Worm (Caenorhabditis elegans) whole organism, L3 larva: ENCODE data around the gene F53F4.2.

Experiments used
- R02D3.7 ChIP-seq: fragments of 150-350 bp; optimal IDR thresholded peaks from 2 replicates; lab custom pipeline; 2014; ENCODE audit warnings: missing biosample characterization, missing genetic modification characterization
- ZK546.5 ChIP-seq: sonication (generic microtip); optimal IDR thresholded peaks from 2 replicates; lab custom pipeline; 2017; ENCODE audit warnings: missing biosample characterization, missing genetic modification characterization
- ama-1 ChIP-seq: fragments of 150-350 bp; optimal IDR thresholded peaks from 2 replicates; lab custom pipeline; 2018
- ceh-16 ChIP-seq: sonication (generic microtip); optimal IDR thresholded peaks from 2 replicates; lab custom pipeline; 2017; ENCODE audit warnings: missing biosample characterization, missing genetic modification characterization
- ceh-28 ChIP-seq: fragments of 150-350 bp; optimal IDR thresholded peaks from 2 replicates; lab custom pipeline; 2014; ENCODE audit warnings: missing biosample characterization, missing genetic modification reagents, missing genetic modification characterization
- ceh-9 ChIP-seq: sonication (generic microtip); optimal IDR thresholded peaks from 2 replicates; lab custom pipeline; 2018; ENCODE audit warnings: missing biosample characterization, missing genetic modification characterization
- daf-12 ChIP-seq: fragments of 150-350 bp; optimal IDR thresholded peaks from 2 replicates; lab custom pipeline; 2014; ENCODE audit warnings: missing biosample characterization, missing genetic modification reagents, missing genetic modification characterization
- egl-5 ChIP-seq: fragments of 150-350 bp; optimal IDR thresholded peaks from 2 replicates; lab custom pipeline; 2017; ENCODE audit warnings: missing biosample characterization, missing genetic modification reagents, missing genetic modification characterization, inconsistent platforms
- elt-2 ChIP-seq: sonication (generic microtip); optimal IDR thresholded peaks from 2 replicates; lab custom pipeline; 2016; ENCODE audit warnings: missing genetic modification reagents, mild to moderate bottlenecking, missing genetic modification characterization, missing compliant biosample characterization
- eor-1 ChIP-seq, 2 experiments: fragments of 150-350 bp; optimal IDR thresholded peaks; 2 replicates each; lab custom pipeline; 2014 to 2018; ENCODE audit warnings: missing biosample characterization in 2 of 2, missing genetic modification characterization in 2 of 2
- fkh-10 ChIP-seq: sonication (generic microtip); optimal IDR thresholded peaks from 2 replicates; lab custom pipeline; 2017; ENCODE audit warnings: missing biosample characterization, missing genetic modification reagents, missing genetic modification characterization
- fkh-2 ChIP-seq: fragments of 150-350 bp; optimal IDR thresholded peaks from 2 replicates; lab custom pipeline; 2014; ENCODE audit warnings: missing biosample characterization, missing genetic modification reagents, missing genetic modification characterization
- fos-1 ChIP-seq: fragments of 150-350 bp; optimal IDR thresholded peaks from 2 replicates; lab custom pipeline; 2014; ENCODE audit warnings: missing biosample characterization, missing genetic modification characterization
- hmg-11 ChIP-seq: sonication (generic microtip); optimal IDR thresholded peaks from 2 replicates; lab custom pipeline; 2016; ENCODE audit warnings: missing genetic modification characterization, missing compliant biosample characterization
- jun-1 ChIP-seq: fragments of 150-350 bp; optimal IDR thresholded peaks from 2 replicates; lab custom pipeline; 2014; ENCODE audit warnings: missing biosample characterization, missing genetic modification reagents, missing genetic modification characterization
- lin-15B ChIP-seq: fragments of 150-350 bp; optimal IDR thresholded peaks from 2 replicates; lab custom pipeline; 2014; ENCODE audit warnings: missing biosample characterization, missing genetic modification characterization
- lin-39 ChIP-seq: fragments of 150-350 bp; optimal IDR thresholded peaks from 2 replicates; lab custom pipeline; 2018; ENCODE audit warnings: missing biosample characterization, missing genetic modification reagents, missing genetic modification characterization
- lsy-12 ChIP-seq: sonication (generic microtip); optimal IDR thresholded peaks from 2 replicates; lab custom pipeline; 2016; ENCODE audit warnings: mild to moderate bottlenecking, missing genetic modification characterization, missing compliant biosample characterization
- mml-1 ChIP-seq: fragments of 150-350 bp; sonication (generic microtip); optimal IDR thresholded peaks from 3 replicates; lab custom pipeline; 2014; ENCODE audit warnings: missing biosample characterization, missing genetic modification characterization
- nfya-1 ChIP-seq: sonication (generic microtip); optimal IDR thresholded peaks from 2 replicates; lab custom pipeline; 2017; ENCODE audit warnings: missing genetic modification characterization, mild to moderate bottlenecking, missing compliant biosample characterization, antibody characterized with exemption, moderate library complexity; ENCODE audit not compliant: insufficient read depth
- nhr-11 ChIP-seq: fragments of 150-350 bp; optimal IDR thresholded peaks from 2 replicates; lab custom pipeline; 2014; ENCODE audit warnings: missing biosample characterization, missing genetic modification characterization
- nhr-12 ChIP-seq: fragments of 150-350 bp; optimal IDR thresholded peaks from 2 replicates; lab custom pipeline; 2014; ENCODE audit warnings: missing biosample characterization, missing genetic modification characterization
- nhr-23 ChIP-seq: fragments of 150-350 bp; optimal IDR thresholded peaks from 2 replicates; lab custom pipeline; 2014; ENCODE audit warnings: missing biosample characterization, missing genetic modification reagents, missing genetic modification characterization
- nhr-237 ChIP-seq: fragments of 150-350 bp; optimal IDR thresholded peaks from 2 replicates; lab custom pipeline; 2014; ENCODE audit warnings: missing biosample characterization, missing genetic modification characterization
- nhr-25 ChIP-seq: sonication (generic microtip); optimal IDR thresholded peaks from 2 replicates; lab custom pipeline; 2017; ENCODE audit warnings: missing biosample characterization, missing genetic modification characterization
- nhr-28 ChIP-seq: fragments of 150-350 bp; optimal IDR thresholded peaks from 2 replicates; lab custom pipeline; 2014; ENCODE audit warnings: missing biosample characterization, missing genetic modification characterization
- nhr-43 ChIP-seq: sonication (generic microtip); optimal IDR thresholded peaks from 2 replicates; lab custom pipeline; 2016; ENCODE audit warnings: mild to moderate bottlenecking, missing genetic modification characterization, missing compliant biosample characterization; ENCODE audit not compliant: poor library complexity, severe bottlenecking
- nhr-67 ChIP-seq: fragments of 150-350 bp; optimal IDR thresholded peaks from 2 replicates; lab custom pipeline; 2014; ENCODE audit warnings: missing biosample characterization, missing genetic modification characterization
- nhr-76 ChIP-seq: fragments of 150-350 bp; sonication (generic microtip); optimal IDR thresholded peaks from 5 replicates; lab custom pipeline; 2014; ENCODE audit warnings: missing biosample characterization, missing genetic modification characterization
- nhr-77 ChIP-seq: fragments of 150-350 bp; optimal IDR thresholded peaks from 2 replicates; lab custom pipeline; 2014; ENCODE audit warnings: missing biosample characterization, missing genetic modification characterization
- pha-4 ChIP-seq: fragments of 150-350 bp; optimal IDR thresholded peaks from 2 replicates; lab custom pipeline; 2014; ENCODE audit warnings: missing biosample characterization, missing genetic modification reagents, missing genetic modification characterization
- pqm-1 ChIP-seq: fragments of 150-350 bp; optimal IDR thresholded peaks from 2 replicates; lab custom pipeline; 2017; ENCODE audit warnings: missing biosample characterization, missing genetic modification characterization, inconsistent platforms
- skn-1 ChIP-seq: fragments of 150-350 bp; optimal IDR thresholded peaks from 2 replicates; lab custom pipeline; 2014; ENCODE audit warnings: missing biosample characterization, missing genetic modification characterization
- snpc-4 ChIP-seq: fragments of 150-350 bp; optimal IDR thresholded peaks from 2 replicates; lab custom pipeline; 2014; ENCODE audit warnings: missing biosample characterization, missing genetic modification characterization
- tbx-2 ChIP-seq: sonication (generic microtip); optimal IDR thresholded peaks from 2 replicates; lab custom pipeline; 2016; ENCODE audit warnings: mild to moderate bottlenecking, missing genetic modification characterization, missing compliant biosample characterization
- unc-62 ChIP-seq: fragments of 150-350 bp; sonication (generic microtip); optimal IDR thresholded peaks from 4 replicates; lab custom pipeline; 2014; ENCODE audit warnings: missing biosample characterization, missing genetic modification reagents, missing genetic modification characterization
- zag-1 ChIP-seq: fragments of 150-350 bp; optimal IDR thresholded peaks from 2 replicates; lab custom pipeline; 2014; ENCODE audit warnings: missing biosample characterization, missing genetic modification characterization
- ztf-4 ChIP-seq: fragments of 150-350 bp; optimal IDR thresholded peaks from 2 replicates; lab custom pipeline; 2014; ENCODE audit warnings: missing biosample characterization, missing genetic modification characterization

F53F4.2 gene

DNA sequence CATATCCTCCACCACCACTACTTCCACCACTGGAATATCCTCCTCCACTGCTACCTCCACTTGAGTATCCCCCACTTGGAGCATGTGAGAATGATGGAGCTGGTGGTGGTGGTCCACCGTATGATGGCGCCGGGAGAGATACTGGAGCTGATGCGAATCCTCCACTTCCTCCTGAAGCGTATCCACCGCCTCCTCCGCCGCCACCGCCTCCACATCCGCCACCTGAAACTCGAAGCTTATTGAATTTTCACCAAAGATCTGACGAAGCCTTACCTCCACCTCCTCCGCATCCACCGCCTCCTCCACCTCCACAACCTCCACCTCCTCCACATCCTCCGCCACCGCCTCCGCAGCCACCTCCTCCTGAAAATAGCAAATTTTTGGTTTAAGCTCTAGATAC lies 26.6 kb downstream of the F53F4.2 start:
- no peak for TF ChIP-seq zag-1 (tag; lab: Kevin White, UChicago)
- no peak for TF ChIP-seq ceh-16 (tag; lab: Kevin White, UChicago)

DNA sequence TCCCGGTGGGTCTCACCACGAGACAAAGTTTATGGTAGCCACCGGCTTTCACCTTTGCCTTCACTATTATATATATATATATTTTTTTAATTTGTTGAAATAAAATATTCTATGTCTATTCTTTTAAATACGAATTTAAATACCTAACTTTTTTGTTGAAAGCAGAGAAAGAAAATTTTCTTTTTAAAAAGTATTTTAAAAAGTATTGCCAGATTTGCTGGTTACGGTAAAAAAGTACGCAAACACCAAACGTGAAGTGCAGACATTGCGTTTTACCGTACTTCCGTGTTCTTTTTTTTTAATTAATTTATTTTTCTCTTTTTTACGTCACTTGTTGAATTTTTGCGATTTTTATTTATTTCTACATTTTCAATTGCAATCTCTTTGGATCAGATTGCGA lies 29.4 kb downstream of the F53F4.2 start, which contains the start of gene C56A3.8:
Gene C56A3.8 (plus strand): TSS at position 301 of the 400 bp plus-strand sequence.
- TF ChIP-seq fkh-10 (GFP tag; lab: Kevin White, UChicago) (no peak), nhr-28 (tag; lab: Kevin White, UChicago) (no peak), nhr-237 (tag; lab: Kevin White, UChicago) (no peak), lsy-12 (tag; lab: Kevin White, UChicago) (no peak)

DNA sequence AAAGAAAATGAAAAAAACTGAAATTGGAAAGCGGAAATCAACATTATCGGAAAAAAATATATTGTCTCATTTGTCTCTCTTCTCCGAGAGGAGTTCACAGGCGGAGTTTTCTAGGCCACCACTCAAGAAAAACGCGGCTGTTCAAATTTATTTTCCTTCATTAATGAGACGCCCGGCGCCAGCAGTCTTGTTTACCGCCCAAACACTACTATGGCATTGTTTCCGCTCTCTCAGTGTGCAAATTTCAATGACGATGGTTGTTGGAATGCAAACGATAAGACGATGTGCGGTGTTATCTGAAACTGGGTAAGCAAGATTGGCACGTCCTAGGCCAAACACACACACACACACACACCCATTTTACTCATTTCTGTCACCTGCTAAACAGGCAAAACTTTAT lies 32.6 kb downstream of the F53F4.2 start, which contains the start of gene cav-2:
Gene cav-2 (plus strand): TSS at position 359 of the 400 bp plus-strand sequence.
- TF ChIP-seq unc-62 (GFP tag; lab: Kevin White, UChicago) = no peak
- peak; percentile 51 for TF ChIP-seq fkh-10 (GFP tag; lab: Kevin White, UChicago)
- no peak for TF ChIP-seq mml-1 (tag; lab: Kevin White, UChicago)
- peak; percentile 8 for TF ChIP-seq tbx-2 (tag; lab: Kevin White, UChicago)
- peak; percentile 68 for TF ChIP-seq nfya-1 (tag; lab: Kevin White, UChicago)
- TF ChIP-seq lin-39 (tag; lab: Kevin White, UChicago) = peak; percentile 70
- TF ChIP-seq egl-5 (tag; lab: Kevin White, UChicago) = peak; percentile 63
- TF ChIP-seq zag-1 (tag; lab: Kevin White, UChicago) = no peak
- TF ChIP-seq lsy-12 (tag; lab: Kevin White, UChicago) = peak; percentile 72
- peak; percentile 89 for TF ChIP-seq jun-1 (tag; lab: Kevin White, UChicago)
- TF ChIP-seq pqm-1 = peak; percentile 92
- no peak for TF ChIP-seq nhr-28 (tag; lab: Kevin White, UChicago)
- TF ChIP-seq hmg-11 = peak; percentile 52
- TF ChIP-seq ceh-28 = peak; percentile 70
- TF ChIP-seq eor-1 (tag; optimal IDR thresholded peaks at IDR 0.05; lab: Kevin White, UChicago) = no peak
- TF ChIP-seq snpc-4 (tag; lab: Kevin White, UChicago) = peak; percentile 24
- peak; percentile 76 for TF ChIP-seq nhr-23
- peak; percentile 91 for TF ChIP-seq nhr-43
- TF ChIP-seq elt-2 (tag; lab: Kevin White, UChicago) = peak; percentile 92
- TF ChIP-seq nhr-25 = peak; percentile 40
- peak; percentile 83 for TF ChIP-seq pha-4 (tag; lab: Kevin White, UChicago)
- peak; percentile 82 for TF ChIP-seq lin-15B (tag; lab: Kevin White, UChicago)
- peak; percentile 64 for TF ChIP-seq R02D3.7 (tag; lab: Kevin White, UChicago)
- TF ChIP-seq nhr-76 (tag; lab: Kevin White, UChicago) = no peak
- peak; percentile 31 for TF ChIP-seq skn-1
- TF ChIP-seq, all 47 proteins: peak for 19

DNA sequence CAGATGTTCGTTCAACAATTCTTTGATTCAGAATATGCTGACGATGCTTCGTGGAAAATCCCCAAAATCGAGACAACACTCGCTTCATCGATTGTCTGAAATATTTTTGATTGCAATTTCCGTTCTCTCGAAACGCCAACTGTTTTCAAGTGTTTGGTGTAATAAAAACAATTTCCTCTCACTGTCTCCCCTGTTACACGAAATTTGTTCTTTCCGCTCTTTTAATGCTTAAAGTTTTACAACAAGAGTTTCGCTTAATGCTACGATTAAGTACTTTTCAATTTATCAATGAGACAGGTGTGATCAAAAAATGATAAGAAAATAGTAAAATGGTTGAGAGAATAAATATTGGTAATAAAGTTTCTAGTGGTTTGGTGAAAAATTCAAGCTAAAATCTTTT lies 33.1 kb downstream of the F53F4.2 start, which contains the start of gene C56A3.6:
Gene C56A3.6 (minus strand): TSS at position 101 of the 400 bp plus-strand sequence.
- no peak for TF ChIP-seq nhr-237 (tag; lab: Kevin White, UChicago)
- TF ChIP-seq nhr-67 (tag; lab: Kevin White, UChicago) = no peak
- TF ChIP-seq nhr-76 (tag; lab: Kevin White, UChicago) = no peak
- TF ChIP-seq egl-5 (tag; lab: Kevin White, UChicago) = no peak
- TF ChIP-seq ZK546.5 (tag; lab: Kevin White, UChicago) = no peak
- TF ChIP-seq daf-12 = no peak
- no peak for TF ChIP-seq ztf-4 (tag; lab: Kevin White, UChicago)
- TF ChIP-seq nhr-43 = no peak
- no peak for TF ChIP-seq nhr-12
- no peak for TF ChIP-seq fos-1 (tag; lab: Kevin White, UChicago)
- TF ChIP-seq ama-1 = no peak
- no peak for TF ChIP-seq pha-4 (tag; lab: Kevin White, UChicago)
- no peak for TF ChIP-seq nhr-77 (tag; lab: Kevin White, UChicago)
- no peak for TF ChIP-seq snpc-4 (tag; lab: Kevin White, UChicago)
- no peak for TF ChIP-seq fkh-2 (tag; lab: Kevin White, UChicago)
- TF ChIP-seq zag-1 (tag; lab: Kevin White, UChicago) = no peak
- TF ChIP-seq ceh-9 = no peak
- no peak for TF ChIP-seq nhr-11 (tag; lab: Kevin White, UChicago)
- TF ChIP-seq ceh-28 = no peak
- TF ChIP-seq nhr-25 = no peak
